Worm (Caenorhabditis elegans): ENCODE results near the gene mca-1.
"Not testable (repeated sequence)": the region's sequence is repeated elsewhere in the genome, so short reads cannot be mapped to it uniquely, and the experiment has no call there.

DNA sequence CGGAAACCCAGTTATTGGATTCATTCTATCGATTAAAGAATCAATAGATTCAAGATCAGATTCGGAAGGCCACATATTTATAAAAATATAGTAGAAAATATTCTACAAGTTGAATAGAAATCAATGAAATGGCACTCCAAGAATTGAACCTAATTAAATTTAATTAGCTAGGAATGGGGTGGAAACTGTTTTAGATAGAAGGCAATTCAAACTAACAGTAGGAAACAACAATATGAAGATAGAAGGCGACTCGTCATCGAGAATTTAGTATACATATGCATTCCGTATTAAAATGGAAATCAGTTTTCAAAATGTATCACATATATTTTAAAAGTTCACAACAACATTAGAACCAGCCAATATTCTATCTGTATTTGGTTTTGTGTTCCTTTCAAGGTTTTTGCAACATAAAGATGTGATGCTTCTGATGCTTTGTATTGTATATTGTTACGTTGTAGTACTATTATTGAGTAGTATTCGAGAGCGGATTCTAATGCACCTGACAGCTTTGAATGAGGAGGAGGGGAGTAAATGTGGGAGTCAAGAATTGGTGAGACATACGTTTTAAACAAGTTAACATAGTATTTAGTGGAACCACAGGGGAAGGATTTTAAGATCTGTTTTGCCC, 38.9 kb downstream of the mca-1 start, which contains the start of the genes F27C8.3 and F27C8.2:
- not testable (repeated sequence) for TF ChIP-seq unc-39, nhr-12, alr-1, nhr-21, elt-3, lsy-2, F13H6.1, zag-1, lin-39, C34F6.9, ztf-11 (tag; optimal IDR thresholded peaks at IDR 0.05)
